Worm (Caenorhabditis elegans): Measurements from ENCODE around the gene nhr-273.

The nhr-273 gene

ce11 chrII:4434278-4434677 is 822 bp upstream of the nhr-273 start:
- TF ChIP-seq rbr-2 (tag; optimal IDR thresholded peaks at IDR 0.05) = no peak
- TF ChIP-seq aha-1 (tag) = peak; percentile 98
- TF ChIP-seq lir-3 (tag; optimal IDR thresholded peaks at IDR 0.05) = no peak

- peak; percentile 94 for TF ChIP-seq nhr-28 (tag; optimal IDR thresholded peaks at IDR 0.05)
- TF ChIP-seq dmd-6 (GFP tag; IDR thresholded peaks at IDR 0.05) = no peak
Observed at ce11 chrII:4438601-4439000, 3.5 kb downstream of the nhr-273 start, which contains the start of gene nhr-16. nhr-16 (plus strand) TSS chrII:4438805.

- no peak for TF ChIP-seq snpc-1.2 (GFP tag; IDR thresholded peaks at IDR 0.05)
Observed at ce11 chrII:4441278-4441677, 6.2 kb downstream of the nhr-273 start.

- TF ChIP-seq aha-1 (tag) = peak; percentile 93
- TF ChIP-seq attf-4 (tag; optimal IDR thresholded peaks at IDR 0.05) = no peak
- no peak for TF ChIP-seq F10B5.3 (tag; optimal IDR thresholded peaks at IDR 0.05)
- TF ChIP-seq unc-62 (GFP tag; optimal IDR thresholded peaks at IDR 0.05 in 1 of 2) = peak in 1 of 2 experiments; percentile 74
- TF ChIP-seq unc-62 (tag; optimal IDR thresholded peaks at IDR 0.05) = no peak
Observed at ce11 chrII:4444811-4445210, 9.7 kb downstream of the nhr-273 start.

- TF ChIP-seq dmd-8 (GFP tag; IDR thresholded peaks at IDR 0.05) (no peak), tra-1 (GFP tag; IDR thresholded peaks at IDR 0.05) (no peak), hlh-30 (tag; optimal IDR thresholded peaks at IDR 0.05; ENCODE audit: insufficient read depth) (no peak), lin-13 (GFP tag; optimal IDR thresholded peaks at IDR 0.05) (no peak)
Observed at ce11 chrII:4453051-4453450, 18.0 kb downstream of the nhr-273 start, which contains the start of gene twk-2. twk-2 (minus strand) TSS chrII:4453151.

ce11 chrII:4453453-4453852 is 18.4 kb downstream of the nhr-273 start:
- TF ChIP-seq dmd-9 (GFP tag; IDR thresholded peaks at IDR 0.05) (no peak), spr-3 (GFP tag; optimal IDR thresholded peaks at IDR 0.05) (no peak), nhr-48 (tag; optimal IDR thresholded peaks at IDR 0.05) (no peak), set-16 (GFP tag; IDR thresholded peaks at IDR 0.05) (0 out of 2 replicates have a peak, but pooled peaks have one; percentile 20), nhr-76 (tag; optimal IDR thresholded peaks at IDR 0.05) (no peak), rbr-2 (tag; optimal IDR thresholded peaks at IDR 0.05) (no peak), ceh-44 (GFP tag; IDR thresholded peaks at IDR 0.05) (no peak), dmd-8 (GFP tag; IDR thresholded peaks at IDR 0.05) (no peak), nhr-111 (GFP tag; optimal IDR thresholded peaks at IDR 0.05) (no peak), pha-4 (GFP tag; IDR thresholded peaks at IDR 0.05) (no peak), pha-4 (tag; optimal IDR thresholded peaks at IDR 0.05) (no peak), dpl-1 (GFP tag; optimal IDR thresholded peaks at IDR 0.05) (peak; percentile 16), ceh-20 (GFP tag; IDR thresholded peaks at IDR 0.05) (no peak), jun-1 (tag; optimal IDR thresholded peaks at IDR 0.05) (no peak)

- TF ChIP-seq skn-1 (tag; optimal IDR thresholded peaks at IDR 0.05) (no peak), snpc-4 (tag; optimal IDR thresholded peaks at IDR 0.05) (no peak), lin-29 (GFP tag; IDR thresholded peaks at IDR 0.05) (no peak), daf-19 (GFP tag; conservative IDR thresholded peaks at IDR 0.05) (no peak), cey-2 (tag; optimal IDR thresholded peaks at IDR 0.05; ENCODE audit: borderline replicate concordance, insufficient read depth) (no peak), daf-12 (tag; optimal IDR thresholded peaks at IDR 0.05) (no peak), F10B5.3 (tag; optimal IDR thresholded peaks at IDR 0.05) (no peak), aly-2 (tag; optimal IDR thresholded peaks at IDR 0.05) (no peak), ztf-7 (tag; optimal IDR thresholded peaks at IDR 0.05) (no peak), mep-1 (tag; optimal IDR thresholded peaks at IDR 0.05) (no peak), gei-8 (GFP tag; optimal IDR thresholded peaks at IDR 0.05) (no peak), nhr-237 (tag; optimal IDR thresholded peaks at IDR 0.05) (no peak), spr-1 (tag; optimal IDR thresholded peaks at IDR 0.05) (no peak), dpl-1 (GFP tag; optimal IDR thresholded peaks at IDR 0.05) (no peak)
Observed at ce11 chrII:4454823-4455222, 19.7 kb downstream of the nhr-273 start.
